Worm (Caenorhabditis elegans): ENCODE measurements around the gene sru-31.

- no peak for TF ChIP-seq ama-1 (optimal IDR thresholded peaks at IDR 0.05)
- TF ChIP-seq ceh-31 (tag; optimal IDR thresholded peaks at IDR 0.05) = no peak
- no peak for TF ChIP-seq lim-6 (tag; optimal IDR thresholded peaks at IDR 0.05)
- TF ChIP-seq nhr-11 (tag; optimal IDR thresholded peaks at IDR 0.05) = no peak
- no peak for TF ChIP-seq eyg-1 (tag; optimal IDR thresholded peaks at IDR 0.05)
- TF ChIP-seq lin-11 (tag; optimal IDR thresholded peaks at IDR 0.05) = no peak
- TF ChIP-seq mec-3 (tag; optimal IDR thresholded peaks at IDR 0.05; ENCODE audit: borderline replicate concordance) = no peak
- TF ChIP-seq pat-9 (tag; optimal IDR thresholded peaks at IDR 0.05) = no peak
- no peak for TF ChIP-seq dmd-4 (tag; optimal IDR thresholded peaks at IDR 0.05; ENCODE audit: borderline replicate concordance)
- no peak for TF ChIP-seq pros-1 (tag; optimal IDR thresholded peaks at IDR 0.05)
Measured at ce11 chrV:9841376-9841775, 24.9 kb downstream of the sru-31 start, which contains the start of gene sru-36.
